Fruit fly (Drosophila melanogaster) whole organism, prepupa: ENCODE results near the gene Gyc89Db.
A peak's percentile ranks its signal among the peaks of the same experiment; 100 is the strongest.

Source experiments
- Blimp-1 ChIP-seq: fragments of 200-800 bp; sonication (Bioruptor generic); optimal IDR thresholded peaks from 3 replicates; lab custom pipeline; 2017; ENCODE audit warnings: missing biosample characterization, missing genetic modification characterization, mild to moderate bottlenecking, moderate library complexity, missing genetic modification reagents
- CG10631 ChIP-seq: fragments of 200-800 bp; sonication (Bioruptor generic); optimal IDR thresholded peaks from 2 replicates; lab custom pipeline; 2016; ENCODE audit warnings: missing biosample characterization, missing genetic modification characterization
- CG11294 ChIP-seq: fragments of 200-800 bp; sonication (Bioruptor generic); IDR thresholded peaks from 2 replicates; pipeline ENCODE4 v1.3.6; 2022; ENCODE audit warnings: missing biosample characterization, missing genetic modification characterization
- CG11762 ChIP-seq: fragments of 200-800 bp; sonication (Bioruptor generic); optimal IDR thresholded peaks from 3 replicates; lab custom pipeline; 2016; ENCODE audit warnings: missing biosample characterization, missing genetic modification characterization; ENCODE audit not compliant: insufficient read depth
- CG15336 ChIP-seq: fragments of 200-800 bp; sonication (Bioruptor generic); IDR thresholded peaks from 2 replicates; pipeline ENCODE4 v1.3.6; 2022; ENCODE audit warnings: missing biosample characterization, missing genetic modification characterization
- CG16779 ChIP-seq: fragments of 200-800 bp; sonication (Bioruptor generic); optimal IDR thresholded peaks from 3 replicates; lab custom pipeline; 2017; ENCODE audit warnings: missing biosample characterization, mild to moderate bottlenecking, missing genetic modification characterization
- CG31627 ChIP-seq: fragments of 200-800 bp; sonication (Bioruptor generic); optimal IDR thresholded peaks from 3 replicates; lab custom pipeline; 2016; ENCODE audit warnings: missing biosample characterization, missing genetic modification characterization
- CG32006 ChIP-seq: fragments of 200-800 bp; sonication (Bioruptor generic); optimal IDR thresholded peaks from 3 replicates; lab custom pipeline; 2017; ENCODE audit warnings: missing biosample characterization, mild to moderate bottlenecking, missing genetic modification characterization
- CG3919 ChIP-seq: fragments of 200-800 bp; sonication (Bioruptor generic); optimal IDR thresholded peaks from 3 replicates; lab custom pipeline; 2016; ENCODE audit warnings: missing biosample characterization, missing genetic modification characterization
- CG6276 ChIP-seq: fragments of 200-800 bp; sonication (Bioruptor generic); optimal IDR thresholded peaks from 2 replicates; lab custom pipeline; 2017; ENCODE audit warnings: missing biosample characterization, mild to moderate bottlenecking, missing genetic modification characterization
- CG6792 ChIP-seq: fragments of 200-800 bp; sonication (Bioruptor generic); optimal IDR thresholded peaks from 3 replicates; lab custom pipeline; 2016; ENCODE audit warnings: missing biosample characterization, missing genetic modification characterization
- CG6854 ChIP-seq: fragments of 200-800 bp; sonication (Bioruptor generic); optimal IDR thresholded peaks from 2 replicates; lab custom pipeline; 2017; ENCODE audit warnings: missing biosample characterization, mild to moderate bottlenecking, missing genetic modification characterization
- CG7368 ChIP-seq: fragments of 200-800 bp; sonication (Bioruptor generic); optimal IDR thresholded peaks from 3 replicates; lab custom pipeline; 2016; ENCODE audit warnings: missing biosample characterization, missing genetic modification characterization
- CG8119 ChIP-seq: fragments of 200-800 bp; sonication (Bioruptor generic); IDR thresholded peaks from 3 replicates; pipeline ENCODE4 v1.3.6; 2022; ENCODE audit warnings: missing biosample characterization, missing genetic modification characterization
- CG8319 ChIP-seq: fragments of 200-800 bp; sonication (Bioruptor generic); optimal IDR thresholded peaks from 3 replicates; lab custom pipeline; 2016; ENCODE audit warnings: missing biosample characterization, missing genetic modification characterization
- CG8632 ChIP-seq: fragments of 200-800 bp; sonication (Bioruptor generic); optimal IDR thresholded peaks from 3 replicates; lab custom pipeline; 2016; ENCODE audit warnings: missing biosample characterization, missing genetic modification characterization
- CG9139 ChIP-seq: fragments of 200-800 bp; sonication (Bioruptor generic); optimal IDR thresholded peaks from 3 replicates; lab custom pipeline; 2017; ENCODE audit warnings: missing biosample characterization, mild to moderate bottlenecking, missing genetic modification characterization
- Eip78C ChIP-seq: fragments of 200-800 bp; sonication (Bioruptor generic); peaks from one replicate; lab custom pipeline; 2016; ENCODE audit warnings: missing biosample characterization, missing genetic modification characterization
- Ets21C ChIP-seq: fragments of 200-800 bp; sonication (Bioruptor generic); optimal IDR thresholded peaks from 3 replicates; lab custom pipeline; 2016; ENCODE audit warnings: missing biosample characterization, missing genetic modification characterization
- Gug ChIP-seq: fragments of 200-800 bp; sonication (Bioruptor generic); IDR thresholded peaks from 2 replicates; pipeline ENCODE4 v1.3.6; 2022; ENCODE audit warnings: missing biosample characterization, missing genetic modification characterization
- Hr38 ChIP-seq: sonication (Bioruptor generic); optimal IDR thresholded peaks from 2 replicates; lab custom pipeline; 2016; ENCODE audit warnings: missing biosample characterization, missing genetic modification characterization
- Hr39 ChIP-seq: fragments of 200-800 bp; sonication (Bioruptor generic); optimal IDR thresholded peaks from 2 replicates; lab custom pipeline; 2016; ENCODE audit warnings: missing biosample characterization, missing genetic modification characterization
- Hr4 ChIP-seq: fragments of 200-800 bp; sonication (Bioruptor generic); optimal IDR thresholded peaks from 3 replicates; lab custom pipeline; 2016; ENCODE audit warnings: missing biosample characterization, missing genetic modification characterization
- Sox14 ChIP-seq: fragments of 200-800 bp; sonication (Bioruptor generic); optimal IDR thresholded peaks from 3 replicates; lab custom pipeline; 2016; ENCODE audit warnings: missing biosample characterization, missing genetic modification characterization
- Sox15 ChIP-seq: fragments of 200-800 bp; sonication (Bioruptor generic); optimal IDR thresholded peaks from 3 replicates; lab custom pipeline; 2016; ENCODE audit warnings: missing biosample characterization, missing genetic modification characterization
- acj6 ChIP-seq: fragments of 200-800 bp; sonication (Bioruptor generic); optimal IDR thresholded peaks from 3 replicates; lab custom pipeline; 2016; ENCODE audit warnings: missing biosample characterization, missing genetic modification characterization
- dac ChIP-seq: fragments of 200-800 bp; sonication (Bioruptor generic); optimal IDR thresholded peaks from 2 replicates; lab custom pipeline; 2017; ENCODE audit warnings: missing biosample characterization, mild to moderate bottlenecking, missing genetic modification characterization
- eg ChIP-seq: fragments of 200-800 bp; sonication (Bioruptor generic); IDR thresholded peaks from 3 replicates; pipeline ENCODE4 v1.3.6; 2022; ENCODE audit warnings: missing biosample characterization, missing genetic modification characterization
- fd59A ChIP-seq: fragments of 200-800 bp; sonication (Bioruptor generic); optimal IDR thresholded peaks from 2 replicates; lab custom pipeline; 2017; ENCODE audit warnings: missing biosample characterization, mild to moderate bottlenecking, missing genetic modification characterization, missing genetic modification reagents
- fd85E ChIP-seq: fragments of 200-800 bp; sonication (Bioruptor generic); optimal IDR thresholded peaks from 3 replicates; lab custom pipeline; 2016; ENCODE audit warnings: missing biosample characterization, missing genetic modification characterization
- net ChIP-seq: fragments of 200-800 bp; sonication (Bioruptor generic); optimal IDR thresholded peaks from 3 replicates; lab custom pipeline; 2016; ENCODE audit warnings: missing biosample characterization, missing genetic modification characterization
- spab ChIP-seq: fragments of 200-800 bp; sonication (Bioruptor generic); optimal IDR thresholded peaks from 2 replicates; lab custom pipeline; 2017; ENCODE audit warnings: missing biosample characterization, mild to moderate bottlenecking, missing genetic modification characterization, missing genetic modification reagents
- ss ChIP-seq, 2 experiments: fragments of 200-800 bp; sonication (Bioruptor generic); optimal IDR thresholded peaks; 2 replicates in 1 of 2; 3 replicates in 1 of 2; lab custom pipeline; 2017 to 2018; ENCODE audit warnings: mild to moderate bottlenecking in 2 of 2, missing biosample characterization in 2 of 2, missing genetic modification characterization in 2 of 2, moderate library complexity in 1 of 2
- svp ChIP-seq: fragments of 200-800 bp; sonication (Bioruptor generic); peaks from one replicate; lab custom pipeline; 2016; ENCODE audit warnings: missing biosample characterization, missing genetic modification characterization
- topi ChIP-seq: fragments of 200-800 bp; sonication (Bioruptor generic); optimal IDR thresholded peaks from 3 replicates; lab custom pipeline; 2016; ENCODE audit warnings: missing biosample characterization, missing genetic modification characterization
- vri ChIP-seq: fragments of 200-800 bp; sonication (Bioruptor generic); optimal IDR thresholded peaks from 3 replicates; lab custom pipeline; 2016; ENCODE audit warnings: missing biosample characterization, mild to moderate bottlenecking, missing genetic modification characterization

Gene Gyc89Db

dm6 chr3R:16449187-16449973, 27.5 kb upstream of the Gyc89Db start (continued):
- TF ChIP-seq CG16779 (tag; lab: Kevin White, UChicago) (peak; percentile 94), CG8119 (GFP tag; lab: Robert Waterston, UW) (peak; percentile 93), CG9139 (GFP tag; lab: Kevin White, UChicago) (peak; percentile 97), spab (GFP tag; lab: Kevin White, UChicago) (peak; percentile 99), CG10631 (GFP tag; lab: Kevin White, UChicago) (peak; percentile 99), eg (GFP tag; lab: Robert Waterston, UW) (peak; percentile 99), Hr39 (GFP tag; lab: Kevin White, UChicago) (peak; percentile 93), CG11294 (GFP tag; lab: Robert Waterston, UW) (peak; percentile 98), CG6792 (GFP tag; lab: Kevin White, UChicago) (peak; percentile 97), fd85E (peak; percentile 76), CG8632 (GFP tag; lab: Kevin White, UChicago) (peak; percentile 93), Eip78C (GFP tag; lab: Kevin White, UChicago) (peak; percentile 99), CG3919 (GFP tag; lab: Kevin White, UChicago) (peak; percentile 99), CG11762 (GFP tag; lab: Kevin White, UChicago) (peak; percentile 93), fd59A (GFP tag; lab: Kevin White, UChicago) (peak; percentile 99), Ets21C (GFP tag; lab: Kevin White, UChicago) (peak; percentile 86), dac (GFP tag; lab: Kevin White, UChicago) (peak; percentile 97), net (peak; percentile 97), svp (GFP tag; lab: Kevin White, UChicago) (peak; percentile 93), Blimp-1 (GFP tag; lab: Kevin White, UChicago) (peak; percentile 37)

DNA sequence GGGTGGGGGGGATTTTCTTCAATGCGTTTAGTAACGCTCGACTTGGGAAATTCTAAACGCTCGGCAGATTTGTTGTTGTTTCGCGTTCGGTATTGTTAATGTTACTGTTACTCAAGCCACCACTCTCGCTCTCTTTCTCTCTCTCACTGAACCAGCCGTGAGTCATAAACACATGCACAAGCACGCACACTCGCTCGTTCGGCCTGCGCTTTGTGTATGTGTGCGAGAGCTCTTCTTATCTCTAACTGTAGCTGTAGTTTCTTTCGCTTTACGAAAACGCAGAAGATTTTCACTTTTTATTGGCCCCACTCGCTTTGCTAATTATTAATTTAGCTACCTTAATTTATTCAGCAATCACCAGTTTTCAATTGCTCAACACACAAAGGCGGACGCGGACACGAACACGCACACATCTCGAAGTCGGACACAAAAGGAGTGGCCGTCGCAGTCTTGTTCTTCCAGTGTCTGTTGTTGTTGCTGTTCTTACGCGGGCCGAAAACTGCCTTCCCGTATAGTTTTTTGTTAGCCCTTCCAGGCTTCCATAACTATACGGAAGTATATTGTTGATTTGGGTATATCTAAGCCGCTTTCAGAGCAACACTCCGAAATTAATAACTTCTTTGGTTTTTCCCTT, 23.8 kb upstream of the Gyc89Db start:
- TF ChIP-seq vri (GFP tag; lab: Kevin White, UChicago) (peak; percentile 24), CG15336 (GFP tag; lab: Robert Waterston, UW) (0 out of 2 replicates have a peak, but pooled peaks have one; percentile 26), CG6854 (GFP tag; lab: Kevin White, UChicago) (peak; percentile 46), CG16779 (tag; lab: Kevin White, UChicago) (no peak), CG31627 (GFP tag; lab: Kevin White, UChicago) (no peak), Hr39 (GFP tag; lab: Kevin White, UChicago) (no peak), Blimp-1 (GFP tag; lab: Kevin White, UChicago) (peak; percentile 20), CG3919 (GFP tag; lab: Kevin White, UChicago) (no peak), Eip78C (GFP tag; lab: Kevin White, UChicago) (peak; percentile 45), acj6 (GFP tag; lab: Kevin White, UChicago) (no peak), ss (GFP tag; optimal IDR thresholded peaks at IDR 0.05; lab: Kevin White, UChicago) (peak in 1 of 2 experiments; percentile 40), Sox14 (peak; percentile 40)

dm6 chr3R:16453597-16453996, 23.3 kb upstream of the Gyc89Db start, which contains the start of gene Pak3:
Gene Pak3, minus strand, starts transcription at chr3R:16453821.
- TF ChIP-seq Hr38 (GFP tag; lab: Kevin White, UChicago): no peak
- peak; percentile 16 for TF ChIP-seq CG6854 (GFP tag; lab: Kevin White, UChicago)

DNA sequence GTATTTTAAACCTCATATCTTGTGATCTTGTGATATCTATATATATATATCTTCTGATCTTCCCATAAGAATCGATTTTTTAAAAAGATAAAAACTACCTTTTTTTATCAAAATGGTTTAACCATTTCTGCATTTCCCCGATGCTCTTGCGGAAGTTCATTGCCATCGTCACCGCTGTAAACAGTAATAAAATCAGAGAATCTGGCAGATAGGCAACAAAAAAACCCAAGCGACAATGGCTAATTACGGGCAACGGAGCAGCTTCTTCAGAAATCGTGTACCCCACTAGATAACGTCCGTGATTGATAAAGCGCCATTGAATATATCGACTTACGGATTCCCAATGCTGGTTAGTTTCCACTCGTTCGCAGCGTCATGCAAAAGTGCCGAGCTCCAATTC, 22.7 kb upstream of the Gyc89Db start, which contains the start of gene CG10405:
CG10405 (plus strand) TSS at position 301 of the 400 bp plus-strand sequence.
- no peak for TF ChIP-seq fd85E
- TF ChIP-seq CG10631 (GFP tag; lab: Kevin White, UChicago): no peak
- TF ChIP-seq CG11294 (GFP tag; lab: Robert Waterston, UW): no peak
- TF ChIP-seq topi (GFP tag; lab: Kevin White, UChicago): no peak
- no peak for TF ChIP-seq CG7368
- TF ChIP-seq Gug (GFP tag; lab: Robert Waterston, UW): no peak
- no peak for TF ChIP-seq Hr4
- no peak for TF ChIP-seq Eip78C (GFP tag; lab: Kevin White, UChicago)
- no peak for TF ChIP-seq CG6276 (GFP tag; lab: Kevin White, UChicago)
- no peak for TF ChIP-seq dac (GFP tag; lab: Kevin White, UChicago)
- no peak for TF ChIP-seq CG9139 (GFP tag; lab: Kevin White, UChicago)
- TF ChIP-seq vri (GFP tag; lab: Kevin White, UChicago): no peak
- TF ChIP-seq Sox14: no peak
- no peak for TF ChIP-seq CG3919 (GFP tag; lab: Kevin White, UChicago)
- TF ChIP-seq spab (GFP tag; lab: Kevin White, UChicago): no peak
- TF ChIP-seq CG11762 (GFP tag; lab: Kevin White, UChicago): no peak
- no peak for TF ChIP-seq Sox15 (GFP tag; lab: Kevin White, UChicago)
- no peak for TF ChIP-seq CG8319 (GFP tag; lab: Kevin White, UChicago)
- no peak for TF ChIP-seq CG32006 (GFP tag; lab: Kevin White, UChicago)
- TF ChIP-seq, all 60 proteins: peak for 0
